Fruit fly (Drosophila melanogaster) Kc167 (cell line): ENCODE results near the gene Msh6.

Experiments used
- Myc ChIP-seq: fragments of >200 bp; optimal IDR thresholded peaks from 2 replicates; lab custom pipeline; 2017; ENCODE audit warnings: missing external identifiers
- h ChIP-seq: fragments of >200 bp; optimal IDR thresholded peaks from 3 replicates; lab custom pipeline; 2018; ENCODE audit warnings: missing external identifiers
- insv ChIP-seq: fragments of >200 bp; optimal IDR thresholded peaks from 3 replicates; lab custom pipeline; 2018; ENCODE audit warnings: missing external identifiers
- psq ChIP-seq: fragments of >200 bp; optimal IDR thresholded peaks from 2 replicates; lab custom pipeline; 2017; ENCODE audit warnings: missing external identifiers
- ttk ChIP-seq: sonication (Bioruptor generic); optimal IDR thresholded peaks from 2 replicates; lab custom pipeline; 2017; ENCODE audit warnings: missing external identifiers

DNA sequence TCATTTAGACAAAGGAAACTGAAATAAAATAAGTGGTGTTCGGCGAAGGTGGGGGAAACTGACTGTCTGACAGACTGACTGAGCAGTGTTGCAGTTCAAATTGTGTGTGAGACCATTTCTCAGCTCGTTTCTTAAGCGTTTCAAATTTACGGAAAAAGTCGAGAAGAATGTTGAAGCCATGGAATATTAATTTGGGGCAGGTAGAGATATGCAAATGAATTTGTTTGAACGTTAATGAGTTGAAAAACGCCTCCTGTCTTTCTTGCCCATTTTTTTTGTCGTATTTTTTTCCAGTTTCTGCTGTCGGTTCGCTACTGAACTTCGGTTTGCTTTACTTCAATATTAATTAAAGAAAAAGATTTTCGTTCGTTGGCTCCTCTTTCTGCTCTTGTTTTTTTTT lies 45.2 kb upstream of the Msh6 start:
- no peak for TF ChIP-seq psq (lab: Kevin White, UChicago)
- no peak for TF ChIP-seq insv (lab: Kevin White, UChicago)
- no peak for TF ChIP-seq ttk (lab: Kevin White, UChicago)
- TF ChIP-seq h (lab: Kevin White, UChicago), result no peak
- no peak for TF ChIP-seq Myc
